Fruit fly (Drosophila melanogaster) whole organism, adult: ENCODE data around the gene Sbds.

Source experiments
- CG11617 ChIP-seq: fragments of 200-800 bp; sonication (Bioruptor generic); optimal IDR thresholded peaks from 2 replicates; lab custom pipeline; 2017; ENCODE audit warnings: mild to moderate bottlenecking, missing biosample characterization, missing genetic modification reagents, missing genetic modification characterization
- CG12768 ChIP-seq: fragments of 200-800 bp; sonication (Bioruptor generic); optimal IDR thresholded peaks from 2 replicates; lab custom pipeline; 2017; ENCODE audit warnings: missing biosample characterization, missing genetic modification characterization, mild to moderate bottlenecking, moderate library complexity, missing genetic modification reagents
- CG14711 ChIP-seq: fragments of 200-800 bp; sonication (Bioruptor generic); optimal IDR thresholded peaks from 2 replicates; lab custom pipeline; 2018; ENCODE audit warnings: missing biosample characterization, mild to moderate bottlenecking, missing genetic modification characterization, moderate library complexity
- CG1620 ChIP-seq: fragments of 200-800 bp; sonication (Bioruptor generic); optimal IDR thresholded peaks from 2 replicates; lab custom pipeline; 2016; ENCODE audit warnings: missing biosample characterization, missing genetic modification characterization
- CG33017 ChIP-seq: fragments of 200-800 bp; sonication (Bioruptor generic); optimal IDR thresholded peaks from 2 replicates; lab custom pipeline; 2018; ENCODE audit warnings: missing biosample characterization, mild to moderate bottlenecking, missing genetic modification characterization, moderate library complexity
- CG5204 ChIP-seq: fragments of 200-800 bp; sonication (Bioruptor generic); optimal IDR thresholded peaks from 2 replicates; lab custom pipeline; 2016; ENCODE audit warnings: missing biosample characterization, missing genetic modification characterization
- CG7045 ChIP-seq: fragments of 200-800 bp; sonication (Bioruptor generic); optimal IDR thresholded peaks from 2 replicates; lab custom pipeline; 2017; ENCODE audit warnings: missing biosample characterization, mild to moderate bottlenecking, missing genetic modification characterization
- CG7101 ChIP-seq: fragments of 200-800 bp; sonication (Bioruptor generic); optimal IDR thresholded peaks from 2 replicates; lab custom pipeline; 2018; ENCODE audit warnings: missing biosample characterization, mild to moderate bottlenecking, missing genetic modification characterization, moderate library complexity
- Clk ChIP-seq: fragments of 200-800 bp; sonication (Bioruptor generic); optimal IDR thresholded peaks from 2 replicates; lab custom pipeline; 2017; ENCODE audit warnings: missing biosample characterization, missing genetic modification characterization
- Crg-1 ChIP-seq: fragments of 200-800 bp; sonication (Bioruptor generic); optimal IDR thresholded peaks from 2 replicates; lab custom pipeline; 2016; ENCODE audit warnings: missing biosample characterization, missing genetic modification characterization
- Hr96 ChIP-seq: fragments of 200-800 bp; sonication (Bioruptor generic); optimal IDR thresholded peaks from 2 replicates; lab custom pipeline; 2016; ENCODE audit warnings: missing biosample characterization, missing genetic modification characterization
- Mnt ChIP-seq: fragments of 200-800 bp; sonication (Bioruptor generic); optimal IDR thresholded peaks from 2 replicates; lab custom pipeline; 2016; ENCODE audit warnings: missing biosample characterization, mild to moderate bottlenecking, missing genetic modification characterization
- bab1 ChIP-seq: fragments of 200-800 bp; sonication (Bioruptor generic); optimal IDR thresholded peaks from 3 replicates; lab custom pipeline; 2019; ENCODE audit warnings: missing biosample characterization, mild to moderate bottlenecking, missing genetic modification characterization, moderate library complexity
- cic ChIP-seq: fragments of 200-800 bp; sonication (Bioruptor generic); optimal IDR thresholded peaks from 2 replicates; lab custom pipeline; 2017; ENCODE audit warnings: missing biosample characterization, mild to moderate bottlenecking, missing genetic modification characterization, moderate library complexity
- cnc ChIP-seq, 2 experiments: fragments of >200 bp; optimal IDR thresholded peaks; 2 replicates each; lab custom pipeline; 2017
- kay ChIP-seq: fragments of 200-800 bp; sonication (Bioruptor generic); peaks from one replicate; lab custom pipeline; 2016; ENCODE audit warnings: missing biosample characterization, missing genetic modification characterization, borderline replicate concordance
- ovo ChIP-seq: fragments of 200-800 bp; sonication (Bioruptor generic); optimal IDR thresholded peaks from 2 replicates; lab custom pipeline; 2016; ENCODE audit warnings: missing biosample characterization, missing genetic modification characterization
- pad ChIP-seq: fragments of 200-800 bp; sonication (Bioruptor generic); optimal IDR thresholded peaks from 3 replicates; lab custom pipeline; 2017; ENCODE audit warnings: missing biosample characterization, missing genetic modification characterization, mild to moderate bottlenecking, moderate library complexity, missing genetic modification reagents
- tj ChIP-seq: fragments of 200-800 bp; sonication (Bioruptor generic); optimal IDR thresholded peaks from 3 replicates; lab custom pipeline; 2017; ENCODE audit warnings: missing biosample characterization, mild to moderate bottlenecking, missing genetic modification characterization, moderate library complexity
- toe ChIP-seq: fragments of 200-800 bp; sonication (Bioruptor generic); optimal IDR thresholded peaks from 2 replicates; lab custom pipeline; 2016; ENCODE audit warnings: missing biosample characterization, missing genetic modification characterization

Gene Sbds

dm6 chr3L:6789788-6790325 lies 37.1 kb downstream of the Sbds start, which contains the start of gene vvl:
vvl (plus strand) TSS chr3L:6790158.
- peak; percentile 6 for TF ChIP-seq Hr96
- TF ChIP-seq Crg-1 (GFP tag; lab: Kevin White, UChicago): no peak
- TF ChIP-seq tj (GFP tag; lab: Kevin White, UChicago): no peak
- TF ChIP-seq CG12768 (GFP tag; lab: Kevin White, UChicago): no peak
- no peak for TF ChIP-seq CG7101 (tag; lab: Kevin White, UChicago)
- TF ChIP-seq cnc (optimal IDR thresholded peaks at IDR 0.05; lab: Kevin White, UChicago): no peak
- TF ChIP-seq CG11617: no peak
- no peak for TF ChIP-seq CG14711 (tag; lab: Kevin White, UChicago)
- no peak for TF ChIP-seq CG7045

- TF ChIP-seq CG1620 (GFP tag; lab: Kevin White, UChicago) (no peak), tj (GFP tag; lab: Kevin White, UChicago) (no peak), cic (GFP tag; lab: Kevin White, UChicago) (no peak), CG5204 (GFP tag; lab: Kevin White, UChicago) (no peak), CG11617 (no peak), Crg-1 (GFP tag; lab: Kevin White, UChicago) (no peak), CG12768 (GFP tag; lab: Kevin White, UChicago) (no peak), CG33017 (tag; lab: Kevin White, UChicago) (no peak), CG7045 (no peak), toe (GFP tag; lab: Kevin White, UChicago) (no peak), Hr96 (no peak), ovo (GFP tag; lab: Kevin White, UChicago) (no peak), kay (GFP tag; lab: Kevin White, UChicago) (no peak), pad (no peak), Mnt (GFP tag; lab: Kevin White, UChicago) (no peak), Clk (GFP tag; lab: Kevin White, UChicago) (no peak), bab1 (GFP tag; lab: Kevin White, UChicago) (no peak)
These were observed 39.9 kb downstream of the Sbds start for dm6 chr3L:6792617-6793016.

dm6 chr3L:6797395-6798006 lies 44.8 kb downstream of the Sbds start:
- TF ChIP-seq Crg-1 (GFP tag; lab: Kevin White, UChicago) (no peak), bab1 (GFP tag; lab: Kevin White, UChicago) (no peak), CG5204 (GFP tag; lab: Kevin White, UChicago) (no peak), CG14711 (tag; lab: Kevin White, UChicago) (no peak), CG11617 (no peak), ovo (GFP tag; lab: Kevin White, UChicago) (no peak), CG33017 (tag; lab: Kevin White, UChicago) (no peak), Clk (GFP tag; lab: Kevin White, UChicago) (no peak)

- TF ChIP-seq CG7101 (tag; lab: Kevin White, UChicago) (no peak), CG1620 (GFP tag; lab: Kevin White, UChicago) (no peak), Hr96 (no peak), CG11617 (no peak), kay (GFP tag; lab: Kevin White, UChicago) (no peak), cnc (optimal IDR thresholded peaks at IDR 0.05; lab: Kevin White, UChicago) (no peak), bab1 (GFP tag; lab: Kevin White, UChicago) (no peak), CG14711 (tag; lab: Kevin White, UChicago) (no peak), CG12768 (GFP tag; lab: Kevin White, UChicago) (no peak), cic (GFP tag; lab: Kevin White, UChicago) (no peak), toe (GFP tag; lab: Kevin White, UChicago) (no peak), ovo (GFP tag; lab: Kevin White, UChicago) (no peak), CG7045 (no peak), tj (GFP tag; lab: Kevin White, UChicago) (no peak)
These were observed 46.8 kb downstream of the Sbds start for dm6 chr3L:6799550-6799949.

dm6 chr3L:6802519-6802918 lies 49.8 kb downstream of the Sbds start:
- TF ChIP-seq cic (GFP tag; lab: Kevin White, UChicago) (no peak), bab1 (GFP tag; lab: Kevin White, UChicago) (no peak), Mnt (GFP tag; lab: Kevin White, UChicago) (no peak)
